Worm (Caenorhabditis elegans) whole organism, late embryonic: ENCODE results near the gene rars-1.

Experiments
- ama-1 ChIP-seq: fragments of 150-350 bp; optimal IDR thresholded peaks from 2 replicates; lab custom pipeline; 2014
- dve-1 ChIP-seq: sonication (generic microtip); optimal IDR thresholded peaks from 2 replicates; lab custom pipeline; 2017; ENCODE audit warnings: antibody characterized with exemption, mild to moderate bottlenecking, missing genetic modification characterization, missing compliant biosample characterization
- elt-4 ChIP-seq: sonication (generic microtip); optimal IDR thresholded peaks from 2 replicates; lab custom pipeline; 2016; ENCODE audit warnings: missing genetic modification characterization, missing compliant biosample characterization
- fax-1 ChIP-seq: sonication (generic microtip); optimal IDR thresholded peaks from 2 replicates; lab custom pipeline; 2016; ENCODE audit warnings: missing genotype, missing genetic modification characterization, missing compliant biosample characterization
- mec-3 ChIP-seq: sonication (generic microtip); optimal IDR thresholded peaks from 2 replicates; lab custom pipeline; 2016; ENCODE audit warnings: borderline replicate concordance, missing genetic modification characterization, missing compliant biosample characterization
- nfya-1 ChIP-seq: sonication (generic microtip); optimal IDR thresholded peaks from 2 replicates; lab custom pipeline; 2017; ENCODE audit warnings: missing genetic modification characterization, mild to moderate bottlenecking, missing compliant biosample characterization, antibody characterized with exemption, moderate library complexity
- pat-9 ChIP-seq: fragments of 200-800 bp; sonication (Bioruptor generic); optimal IDR thresholded peaks from 2 replicates; lab custom pipeline; 2018; ENCODE audit warnings: mild to moderate bottlenecking, missing genetic modification characterization, moderate library complexity, missing compliant biosample characterization
- pros-1 ChIP-seq: fragments of 150-350 bp; optimal IDR thresholded peaks from 2 replicates; lab custom pipeline; 2014; ENCODE audit warnings: missing biosample characterization, missing genetic modification reagents, missing genetic modification characterization
- rnt-1 ChIP-seq: sonication (generic microtip); optimal IDR thresholded peaks from 2 replicates; lab custom pipeline; 2016; ENCODE audit warnings: missing genetic modification characterization, missing compliant biosample characterization
- unc-3 ChIP-seq, 2 experiments: fragments of 200-800 bp in 1 of 2; sonication (Bioruptor generic) in 1 of 2; sonication (generic microtip) in 1 of 2; conservative IDR thresholded peaks in 1 of 2; optimal IDR thresholded peaks in 1 of 2; 2 replicates each; pipeline versions ENCODE4 v1.3.6 to Lab custom; 2016 to 2022; ENCODE audit warnings: missing compliant biosample characterization in 2 of 2, missing genetic modification characterization in 2 of 2, missing genetic modification reagents in 1 of 2
- unc-55 ChIP-seq: sonication (generic microtip); optimal IDR thresholded peaks from 2 replicates; lab custom pipeline; 2017; ENCODE audit warnings: missing biosample characterization, missing genetic modification reagents, missing genetic modification characterization

- TF ChIP-seq unc-3 (GFP tag; conservative IDR thresholded peaks at IDR 0.05; lab: Robert Waterston, UW) (no peak), unc-3 (tag; optimal IDR thresholded peaks at IDR 0.05; lab: Kevin White, UChicago) (no peak), unc-55 (GFP tag; lab: Kevin White, UChicago) (no peak), ama-1 (lab: Kevin White, UChicago) (no peak), pros-1 (tag; lab: Kevin White, UChicago) (no peak), mec-3 (tag; lab: Kevin White, UChicago) (no peak), fax-1 (no peak), dve-1 (tag; lab: Kevin White, UChicago) (no peak), pat-9 (tag; lab: Kevin White, UChicago) (no peak), elt-4 (tag; lab: Kevin White, UChicago) (no peak), nfya-1 (tag; lab: Kevin White, UChicago) (no peak), rnt-1 (tag; lab: Kevin White, UChicago) (no peak)
Observed at ce11 chrIII:4934896-4935628, 18.1 kb upstream of the rars-1 start, which contains the start of gene mrps-18C.
